Fruit fly (Drosophila melanogaster) whole organism, embryonic: ENCODE data around the gene abs.

ENCODE experiments used
- ATbp ChIP-seq: fragments of 200-800 bp; sonication (Bioruptor generic); optimal IDR thresholded peaks from 2 replicates; lab custom pipeline; 2017; ENCODE audit warnings: missing biosample characterization, mild to moderate bottlenecking, missing genetic modification characterization, missing genetic modification reagents
- Antp ChIP-seq: fragments of 200-800 bp; sonication (Bioruptor generic); optimal IDR thresholded peaks from 3 replicates; lab custom pipeline; 2016; ENCODE audit warnings: missing biosample characterization, missing genetic modification characterization
- Asciz ChIP-seq: fragments of 200-800 bp; sonication (Bioruptor generic); optimal IDR thresholded peaks from 2 replicates; lab custom pipeline; 2017; ENCODE audit warnings: missing biosample characterization, mild to moderate bottlenecking, missing genetic modification characterization, missing genetic modification reagents
- CG10321 ChIP-seq: fragments of 200-800 bp; sonication (Bioruptor generic); IDR thresholded peaks from 2 replicates; pipeline ENCODE4 v1.3.6; 2022; ENCODE audit warnings: missing biosample characterization, missing genetic modification characterization
- CG10366 ChIP-seq: fragments of 200-800 bp; sonication (Bioruptor generic); IDR thresholded peaks from 2 replicates; pipeline ENCODE4 v1.3.6; 2022; ENCODE audit warnings: missing biosample characterization, missing genetic modification characterization
- CG10959 ChIP-seq: fragments of 200-800 bp; sonication (Bioruptor generic); IDR thresholded peaks from 2 replicates; pipeline ENCODE4 v1.3.6; 2022; ENCODE audit warnings: missing biosample characterization, missing genetic modification characterization
- CG11247 ChIP-seq: fragments of 200-800 bp; sonication (Bioruptor generic); IDR thresholded peaks from 2 replicates; pipeline ENCODE4 v1.3.6; 2022; ENCODE audit warnings: missing biosample characterization, missing genetic modification characterization
- CG12942 ChIP-seq: fragments of 200-800 bp; sonication (Bioruptor generic); optimal IDR thresholded peaks from 3 replicates; lab custom pipeline; 2016; ENCODE audit warnings: missing biosample characterization, missing genetic modification characterization
- CG13894 ChIP-seq: fragments of 200-800 bp; sonication (Bioruptor generic); optimal IDR thresholded peaks from 3 replicates; lab custom pipeline; 2018; ENCODE audit warnings: missing biosample characterization, mild to moderate bottlenecking, missing genetic modification characterization, moderate library complexity
- CG15696 ChIP-seq: fragments of 200-800 bp; sonication (Bioruptor generic); optimal IDR thresholded peaks from 2 replicates; lab custom pipeline; 2019; ENCODE audit warnings: missing biosample characterization, mild to moderate bottlenecking, missing genetic modification characterization, moderate library complexity
- CG1602 ChIP-seq: fragments of 200-800 bp; sonication (Bioruptor generic); optimal IDR thresholded peaks from 3 replicates; lab custom pipeline; 2016; ENCODE audit warnings: missing biosample characterization, missing genetic modification characterization
- CG17361 ChIP-seq: fragments of 200-800 bp; sonication (Bioruptor generic); IDR thresholded peaks from 3 replicates; pipeline ENCODE4 v1.3.6; 2022; ENCODE audit warnings: missing biosample characterization, missing genetic modification characterization
- CG1792 ChIP-seq: fragments of 200-800 bp; sonication (Bioruptor generic); optimal IDR thresholded peaks from 2 replicates; lab custom pipeline; 2016; ENCODE audit warnings: missing biosample characterization, missing genetic modification characterization
- CG18262 ChIP-seq: fragments of 200-800 bp; optimal IDR thresholded peaks from 3 replicates; lab custom pipeline; 2019; ENCODE audit warnings: missing biosample characterization, mild to moderate bottlenecking, missing genetic modification characterization, moderate library complexity
- CG18619 ChIP-seq: fragments of 200-800 bp; sonication (Bioruptor generic); optimal IDR thresholded peaks from 3 replicates; lab custom pipeline; 2017; ENCODE audit warnings: missing biosample characterization, mild to moderate bottlenecking, missing genetic modification characterization
- CG2712 ChIP-seq: fragments of 200-800 bp; optimal IDR thresholded peaks from 3 replicates; lab custom pipeline; 2019; ENCODE audit warnings: missing biosample characterization, mild to moderate bottlenecking, missing genetic modification characterization, moderate library complexity
- CG3065 ChIP-seq: fragments of 200-800 bp; sonication (Bioruptor generic); optimal IDR thresholded peaks from 2 replicates; lab custom pipeline; 2016; ENCODE audit warnings: missing biosample characterization, missing genetic modification characterization
- CG42726 ChIP-seq: fragments of 200-800 bp; sonication (Bioruptor generic); IDR thresholded peaks from 2 replicates; pipeline ENCODE4 v1.3.6; 2022; ENCODE audit warnings: missing biosample characterization, missing genetic modification characterization; ENCODE audit not compliant: partially characterized antibody
- CG4854 ChIP-seq: fragments of 200-800 bp; sonication (Bioruptor generic); optimal IDR thresholded peaks from 2 replicates; lab custom pipeline; 2016; ENCODE audit warnings: missing biosample characterization, missing genetic modification characterization, inconsistent platforms
- CG8290 ChIP-seq, 3 experiments: fragments of 200-800 bp; sonication (Bioruptor generic); optimal IDR thresholded peaks; 2 replicates each; lab custom pipeline; 2016 to 2019; ENCODE audit warnings: missing biosample characterization in 3 of 3, missing genetic modification characterization in 3 of 3, mild to moderate bottlenecking in 2 of 3, moderate library complexity in 1 of 3
- CG8944 ChIP-seq: fragments of 200-800 bp; sonication (Bioruptor generic); optimal IDR thresholded peaks from 3 replicates; lab custom pipeline; 2016; ENCODE audit warnings: missing biosample characterization, missing genetic modification characterization
- Camta ChIP-seq: fragments of 200-800 bp; sonication (Bioruptor generic); optimal IDR thresholded peaks from 2 replicates; lab custom pipeline; 2016; ENCODE audit warnings: missing biosample characterization, missing genetic modification characterization
- CkIIα-i1 ChIP-seq: fragments of 200-800 bp; sonication (Bioruptor generic); IDR thresholded peaks from 2 replicates; pipeline ENCODE4 v1.3.6; 2022; ENCODE audit warnings: missing biosample characterization, missing genetic modification characterization
- Dad ChIP-seq: fragments of 200-800 bp; sonication (Bioruptor generic); optimal IDR thresholded peaks from 3 replicates; lab custom pipeline; 2016; ENCODE audit warnings: missing biosample characterization, missing genetic modification characterization
- Dbx ChIP-seq: fragments of 200-800 bp; sonication (Bioruptor generic); IDR thresholded peaks from 3 replicates; pipeline ENCODE4 v1.3.6; 2022; ENCODE audit warnings: missing biosample characterization, missing genetic modification characterization
- H15 ChIP-seq: fragments of 200-800 bp; sonication (Bioruptor generic); IDR thresholded peaks from 3 replicates; pipeline ENCODE4 v1.3.6; 2022; ENCODE audit warnings: missing biosample characterization, missing genetic modification characterization
- H2.0 ChIP-seq: fragments of 200-800 bp; sonication (Bioruptor generic); IDR thresholded peaks from 2 replicates; pipeline ENCODE4 v1.3.6; 2022; ENCODE audit warnings: missing biosample characterization, missing genetic modification characterization
- HLH54F ChIP-seq: fragments of 200-800 bp; sonication (Bioruptor generic); optimal IDR thresholded peaks from 3 replicates; lab custom pipeline; 2016; ENCODE audit warnings: missing biosample characterization, missing genetic modification characterization
- Kr ChIP-seq: fragments of 200-800 bp; sonication (Bioruptor generic); optimal IDR thresholded peaks from 2 replicates; lab custom pipeline; 2017; ENCODE audit warnings: missing biosample characterization, mild to moderate bottlenecking, missing genetic modification characterization
- MBD-R2 ChIP-seq: fragments of 200-800 bp; sonication (Bioruptor generic); IDR thresholded peaks from 2 replicates; pipeline ENCODE4 v1.3.6; 2022; ENCODE audit warnings: missing biosample characterization, missing genetic modification characterization
- Meics ChIP-seq: fragments of 200-800 bp; sonication (Bioruptor generic); optimal IDR thresholded peaks from 2 replicates; lab custom pipeline; 2017; ENCODE audit warnings: missing biosample characterization, mild to moderate bottlenecking, missing genetic modification characterization
- NK7.1 ChIP-seq: fragments of 200-800 bp; sonication (Bioruptor generic); optimal IDR thresholded peaks from 3 replicates; lab custom pipeline; 2016; ENCODE audit warnings: missing biosample characterization, missing genetic modification characterization
- Nf-YC ChIP-seq: fragments of 200-800 bp; optimal IDR thresholded peaks from 3 replicates; lab custom pipeline; 2019; ENCODE audit warnings: missing biosample characterization, mild to moderate bottlenecking, missing genetic modification characterization, moderate library complexity
- Pdp1 ChIP-seq, 2 experiments: fragments of 200-800 bp; sonication (Bioruptor generic); optimal IDR thresholded peaks; 3 replicates each; lab custom pipeline; 2016; ENCODE audit warnings: missing biosample characterization in 2 of 2, missing genetic modification characterization in 2 of 2, mild to moderate bottlenecking in 1 of 2, moderate library complexity in 1 of 2
- Sry-δ ChIP-seq: fragments of 200-800 bp; sonication (Bioruptor generic); optimal IDR thresholded peaks from 2 replicates; lab custom pipeline; 2016; ENCODE audit warnings: missing biosample characterization, missing genetic modification characterization
- Ssrp ChIP-seq: fragments of 200-800 bp; sonication (Bioruptor generic); optimal IDR thresholded peaks from 2 replicates; lab custom pipeline; 2018; ENCODE audit warnings: missing biosample characterization, mild to moderate bottlenecking, missing genetic modification characterization, moderate library complexity
- aop ChIP-seq: fragments of 200-800 bp; sonication (Bioruptor generic); IDR thresholded peaks from 2 replicates; pipeline ENCODE4 v1.3.6; 2022; ENCODE audit warnings: missing biosample characterization, missing genetic modification characterization
- dysf ChIP-seq: fragments of 200-800 bp; sonication (Bioruptor generic); IDR thresholded peaks from 3 replicates; pipeline ENCODE4 v1.3.6; 2022; ENCODE audit warnings: missing biosample characterization, missing genetic modification characterization
- eve ChIP-seq, 2 experiments: fragments of >200 bp; optimal IDR thresholded peaks; 2 replicates each; lab custom pipeline; 2017; ENCODE audit warnings: missing biosample characterization in 2 of 2, missing genetic modification characterization in 2 of 2
- eyg ChIP-seq: fragments of 200-800 bp; sonication (Bioruptor generic); optimal IDR thresholded peaks from 3 replicates; lab custom pipeline; 2016; ENCODE audit warnings: missing biosample characterization, missing genetic modification characterization
- fd96Cb ChIP-seq: fragments of 200-800 bp; sonication (Bioruptor generic); optimal IDR thresholded peaks from 2 replicates; lab custom pipeline; 2018; ENCODE audit warnings: missing biosample characterization, mild to moderate bottlenecking, missing genetic modification characterization, moderate library complexity
- gcm2 ChIP-seq: fragments of 200-800 bp; sonication (Bioruptor generic); optimal IDR thresholded peaks from 2 replicates; lab custom pipeline; 2016; ENCODE audit warnings: missing biosample characterization, missing genetic modification characterization
- grau ChIP-seq: fragments of 200-800 bp; optimal IDR thresholded peaks from 3 replicates; lab custom pipeline; 2019; ENCODE audit warnings: missing biosample characterization, mild to moderate bottlenecking, missing genetic modification characterization, moderate library complexity
- hth ChIP-seq: fragments of >200 bp; optimal IDR thresholded peaks from 2 replicates; lab custom pipeline; 2017; ENCODE audit warnings: inconsistent platforms
- insv ChIP-seq, 2 experiments: fragments of 200-800 bp; sonication (Bioruptor generic); optimal IDR thresholded peaks; 3 replicates each; lab custom pipeline; 2016 to 2018; ENCODE audit warnings: missing biosample characterization in 2 of 2, missing genetic modification characterization in 2 of 2
- kah ChIP-seq: fragments of 200-800 bp; sonication (Bioruptor generic); optimal IDR thresholded peaks from 2 replicates; lab custom pipeline; 2018; ENCODE audit warnings: missing biosample characterization, mild to moderate bottlenecking, missing genetic modification characterization
- pros ChIP-seq: fragments of 200-800 bp; sonication (Bioruptor generic); optimal IDR thresholded peaks from 3 replicates; lab custom pipeline; 2019; ENCODE audit warnings: missing biosample characterization, mild to moderate bottlenecking, missing genetic modification characterization, moderate library complexity
- so ChIP-seq: fragments of 200-800 bp; sonication (Bioruptor generic); IDR thresholded peaks from 3 replicates; pipeline ENCODE4 v1.3.6; 2022; ENCODE audit warnings: missing biosample characterization, missing genetic modification characterization
- sug ChIP-seq: fragments of 200-800 bp; optimal IDR thresholded peaks from 2 replicates; lab custom pipeline; 2019; ENCODE audit warnings: missing biosample characterization, mild to moderate bottlenecking, missing genetic modification characterization, moderate library complexity
- vvl ChIP-seq: fragments of 200-800 bp; sonication (Bioruptor generic); IDR thresholded peaks from 2 replicates; pipeline ENCODE4 v1.3.6; 2022; ENCODE audit warnings: missing biosample characterization, missing genetic modification characterization
- yki ChIP-seq: fragments of >200 bp; optimal IDR thresholded peaks from 3 replicates; lab custom pipeline; 2018
- z ChIP-seq: fragments of 200-800 bp; sonication (Bioruptor generic); IDR thresholded peaks from 3 replicates; pipeline ENCODE4 v1.3.6; 2022; ENCODE audit warnings: missing biosample characterization, missing genetic modification characterization

abs gene

DNA sequence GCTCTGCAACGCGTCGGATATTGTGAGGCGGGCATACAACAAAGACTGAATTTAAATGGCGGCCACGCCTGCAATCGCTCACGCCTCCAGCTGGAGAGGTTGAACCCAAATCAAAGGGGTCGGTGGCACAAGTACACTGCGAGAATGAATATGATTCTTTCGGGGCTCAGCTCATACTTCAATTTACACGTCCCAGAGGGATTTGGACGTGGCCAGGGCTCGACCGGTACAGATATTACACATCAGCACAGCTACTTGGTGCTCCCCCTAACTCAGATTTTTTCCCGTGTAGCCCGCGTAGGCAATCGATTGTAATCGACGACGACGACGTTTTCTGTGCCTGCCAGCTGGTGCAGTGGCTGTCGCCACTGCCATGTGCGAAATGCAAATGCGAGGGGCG, 18.8 kb upstream of the abs start (continued):
- TF ChIP-seq eyg (GFP tag; lab: Kevin White, UChicago) (peak; percentile 40), CG18619 (peak; percentile 61), yki (no peak), CG10959 (peak; percentile 74), Camta (GFP tag; lab: Kevin White, UChicago) (peak; percentile 60), Kr (GFP tag; lab: Kevin White, UChicago) (no peak), sug (tag; lab: Kevin White, UChicago) (peak; percentile 23), HLH54F (GFP tag; lab: Kevin White, UChicago) (peak; percentile 68), H15 (peak; percentile 89), fd96Cb (tag; lab: Kevin White, UChicago) (peak; percentile 81), CG8944 (peak; percentile 68), CG15696 (tag; lab: Kevin White, UChicago) (no peak), vvl (GFP tag; lab: Robert Waterston, UW) (peak; percentile 93), NK7.1 (peak; percentile 47), Asciz (GFP tag; lab: Kevin White, UChicago) (peak; percentile 65), Sry-δ (GFP tag; lab: Kevin White, UChicago) (peak; percentile 40), so (GFP tag; lab: Robert Waterston, UW) (peak; percentile 88), CG4854 (GFP tag; lab: Kevin White, UChicago) (peak; percentile 8), insv (GFP tag; optimal IDR thresholded peaks at IDR 0.05; lab: Kevin White, UChicago) (no peak), CG8290 (GFP tag; optimal IDR thresholded peaks at IDR 0.05; lab: Kevin White, UChicago) (no peak), CG8290 (tag; optimal IDR thresholded peaks at IDR 0.05; lab: Kevin White, UChicago) (peak in 1 of 2 experiments; percentile 95), Dbx (GFP tag; lab: Robert Waterston, UW) (peak; percentile 51; the same call in 1 of the 3 replicates), eve (GFP tag; optimal IDR thresholded peaks at IDR 0.05; lab: Kevin White, UChicago) (no peak), ATbp (GFP tag; lab: Kevin White, UChicago) (peak; percentile 87), CG18262 (tag; lab: Kevin White, UChicago) (peak; percentile 71), CG13894 (tag; lab: Kevin White, UChicago) (no peak), CG1602 (GFP tag; lab: Kevin White, UChicago) (peak; percentile 65), CG3065 (GFP tag; lab: Kevin White, UChicago) (no peak), grau (tag; lab: Kevin White, UChicago) (peak; percentile 70), Antp (GFP tag; lab: Kevin White, UChicago) (peak; percentile 89), CG12942 (GFP tag; lab: Kevin White, UChicago) (peak; percentile 71), Pdp1 (GFP tag; optimal IDR thresholded peaks at IDR 0.05; lab: Kevin White, UChicago) (peak; percentile 71 to 73), CG11247 (GFP tag; lab: Robert Waterston, UW) (peak; percentile 83), Dad (GFP tag; lab: Kevin White, UChicago) (peak; percentile 72), CG1792 (GFP tag; lab: Kevin White, UChicago) (peak; percentile 46), H2.0 (GFP tag; lab: Robert Waterston, UW) (peak; percentile 85), Meics (GFP tag; lab: Kevin White, UChicago) (peak; percentile 57), CkIIα-i1 (GFP tag; lab: Robert Waterston, UW) (peak; percentile 54; the same call in 1 of the 2 replicates), gcm2 (peak; percentile 69), CG17361 (GFP tag; lab: Robert Waterston, UW) (peak; percentile 68; the same call in 1 of the 3 replicates), kah (GFP tag; lab: Kevin White, UChicago) (peak; percentile 56), MBD-R2 (GFP tag; lab: Robert Waterston, UW) (peak; percentile 31), CG10366 (peak; percentile 91), aop (GFP tag; lab: Robert Waterston, UW) (peak; percentile 74; the same call in 1 of the 2 replicates), CG2712 (tag; lab: Kevin White, UChicago) (peak; percentile 79), Ssrp (tag; lab: Kevin White, UChicago) (peak; percentile 69), CG10321 (peak; percentile 66), pros (no peak), CG42726 (GFP tag; lab: Robert Waterston, UW) (no peak), z (GFP tag; lab: Robert Waterston, UW) (0 out of 3 replicates have a peak, but pooled peaks have one; percentile 51), Nf-YC (tag; lab: Kevin White, UChicago) (peak; percentile 27), dysf (GFP tag; lab: Robert Waterston, UW) (peak; percentile 91), hth (lab: Kevin White, UChicago) (no peak)
